Worm (Caenorhabditis elegans) whole organism, L4 larva: ENCODE measurements around the gene srh-181.

ENCODE experiments used
- F49E8.2 ChIP-seq: sonication (generic microtip); optimal IDR thresholded peaks from 2 replicates; lab custom pipeline; 2016; ENCODE audit warnings: missing compliant biosample characterization, mild to moderate bottlenecking, missing genetic modification characterization, borderline replicate concordance
- Y48G9A.11 ChIP-seq: fragments of 200-800 bp; sonication (Bioruptor generic); IDR thresholded peaks from 2 replicates; pipeline ENCODE4 v1.3.6; 2022; ENCODE audit warnings: missing genetic modification reagents, missing genetic modification characterization, missing compliant biosample characterization
- ZK546.5 ChIP-seq, 2 experiments: sonication (generic microtip); optimal IDR thresholded peaks; 2 replicates each; lab custom pipeline; 2017; ENCODE audit warnings: missing biosample characterization in 2 of 2, missing genetic modification characterization in 2 of 2
- egl-27 ChIP-seq: sonication (generic microtip); optimal IDR thresholded peaks from 3 replicates; lab custom pipeline; 2017; ENCODE audit warnings: missing biosample characterization, missing genetic modification reagents, missing genetic modification characterization
- lin-13 ChIP-seq: fragments of 150-350 bp; optimal IDR thresholded peaks from 2 replicates; lab custom pipeline; 2014; ENCODE audit warnings: missing biosample characterization, missing genetic modification reagents, missing genetic modification characterization
- lin-15B ChIP-seq: fragments of 150-350 bp; sonication (generic microtip); optimal IDR thresholded peaks from 3 replicates; lab custom pipeline; 2014; ENCODE audit warnings: missing biosample characterization, missing genetic modification characterization
- mdl-1 ChIP-seq, 2 experiments: fragments of 150-350 bp in 1 of 2; sonication (generic microtip) in 1 of 2; optimal IDR thresholded peaks; 2 replicates each; lab custom pipeline; 2014 to 2017; ENCODE audit warnings: missing biosample characterization in 2 of 2, missing genetic modification characterization in 2 of 2
- nhr-11 ChIP-seq: fragments of 150-350 bp; optimal IDR thresholded peaks from 2 replicates; lab custom pipeline; 2014; ENCODE audit warnings: missing biosample characterization, missing genetic modification characterization
- nhr-76 ChIP-seq: fragments of 150-350 bp; optimal IDR thresholded peaks from 2 replicates; lab custom pipeline; 2014; ENCODE audit warnings: missing biosample characterization, missing genetic modification characterization
- snpc-4 ChIP-seq: fragments of 150-350 bp; optimal IDR thresholded peaks from 2 replicates; lab custom pipeline; 2014; ENCODE audit warnings: missing biosample characterization, missing genetic modification characterization
- unc-39 ChIP-seq: sonication (generic microtip); optimal IDR thresholded peaks from 2 replicates; lab custom pipeline; 2017; ENCODE audit warnings: missing biosample characterization, missing genetic modification characterization
- unc-62 ChIP-seq, 3 experiments: fragments of 150-350 bp in 1 of 3; sonication (generic microtip); optimal IDR thresholded peaks in 2 of 3; peaks in 1 of 3; 1 replicate in 1 of 3; 2 replicates in 2 of 3; lab custom pipeline; 2014 to 2017; ENCODE audit warnings: missing biosample characterization in 3 of 3, missing genetic modification characterization in 3 of 3, missing genetic modification reagents in 3 of 3, missing genotype in 1 of 3
- ztf-11 ChIP-seq: fragments of 150-350 bp; optimal IDR thresholded peaks from 2 replicates; lab custom pipeline; 2014; ENCODE audit warnings: missing biosample characterization, missing genetic modification characterization

DNA sequence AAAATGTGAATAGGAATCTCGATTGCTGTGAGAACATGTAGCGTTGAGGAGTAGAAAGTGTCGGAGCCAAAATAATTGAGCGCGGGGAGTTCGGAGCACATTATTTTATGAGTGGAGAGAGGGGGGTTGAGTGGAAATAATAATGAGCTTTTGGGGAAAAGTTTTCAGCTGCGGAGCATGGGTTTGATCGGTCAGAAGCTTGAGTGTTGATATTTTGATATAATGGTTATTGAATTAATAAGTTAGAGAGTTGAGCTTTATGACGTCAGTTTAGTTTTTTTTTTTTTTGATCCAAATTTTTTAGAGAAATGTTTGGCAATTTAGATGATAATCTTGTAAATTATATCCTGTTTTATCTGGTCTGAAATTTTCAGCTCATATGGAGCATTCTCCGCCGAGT lies 5.9 kb downstream of the srh-181 start, which contains the start of gene srh-178:
- TF ChIP-seq unc-62 (GFP tag; optimal IDR thresholded peaks at IDR 0.05 in 1 of 2; lab: Kevin White, UChicago): no peak
- no peak for TF ChIP-seq unc-62 (tag; optimal IDR thresholded peaks at IDR 0.05; lab: Kevin White, UChicago)
- TF ChIP-seq unc-39 (tag; lab: Kevin White, UChicago): no peak
- TF ChIP-seq nhr-76 (tag; lab: Kevin White, UChicago): no peak
- TF ChIP-seq lin-13 (GFP tag; lab: Kevin White, UChicago): no peak
- TF ChIP-seq egl-27: no peak
- TF ChIP-seq Y48G9A.11 (GFP tag; lab: Robert Waterston, UW): no peak
- no peak for TF ChIP-seq ztf-11 (tag; lab: Kevin White, UChicago)
- TF ChIP-seq F49E8.2: no peak
- no peak for TF ChIP-seq snpc-4 (tag; lab: Kevin White, UChicago)
- no peak for TF ChIP-seq lin-15B (tag; lab: Kevin White, UChicago)
- no peak for TF ChIP-seq ZK546.5 (tag; optimal IDR thresholded peaks at IDR 0.05; lab: Kevin White, UChicago)
- TF ChIP-seq nhr-11 (tag; lab: Kevin White, UChicago): no peak
- TF ChIP-seq mdl-1 (tag; optimal IDR thresholded peaks at IDR 0.05; lab: Kevin White, UChicago): no peak
